Fruit fly (Drosophila melanogaster) whole organism, embryonic: Measurements from ENCODE around the gene CG15170.

ENCODE experiments used
- Bgb ChIP-seq: fragments of 200-800 bp; sonication (Bioruptor generic); IDR thresholded peaks from 2 replicates; pipeline ENCODE4 v1.3.6; 2022; ENCODE audit warnings: missing biosample characterization, missing genetic modification characterization; ENCODE audit not compliant: partially characterized antibody
- Blimp-1 ChIP-seq: fragments of 200-800 bp; sonication (Bioruptor generic); optimal IDR thresholded peaks from 3 replicates; lab custom pipeline; 2018; ENCODE audit warnings: missing biosample characterization, missing genetic modification characterization, mild to moderate bottlenecking, moderate library complexity, missing genetic modification reagents
- CG10274 ChIP-seq: fragments of 200-800 bp; sonication (Bioruptor generic); optimal IDR thresholded peaks from 3 replicates; lab custom pipeline; 2017; ENCODE audit warnings: missing biosample characterization, mild to moderate bottlenecking, missing genetic modification characterization
- CG10654 ChIP-seq: fragments of 200-800 bp; sonication (Bioruptor generic); optimal IDR thresholded peaks from 2 replicates; lab custom pipeline; 2016; ENCODE audit warnings: missing biosample characterization, missing genetic modification characterization
- CG10979 ChIP-seq: fragments of 200-800 bp; sonication (Bioruptor generic); optimal IDR thresholded peaks from 2 replicates; lab custom pipeline; 2018; ENCODE audit warnings: missing biosample characterization, mild to moderate bottlenecking, missing genetic modification characterization, moderate library complexity
- CG11560 ChIP-seq: fragments of 200-800 bp; sonication (Bioruptor generic); IDR thresholded peaks from 3 replicates; pipeline ENCODE4 v1.3.6; 2022; ENCODE audit warnings: missing biosample characterization, missing genetic modification characterization
- CG12104 ChIP-seq: fragments of 200-800 bp; sonication (Bioruptor generic); optimal IDR thresholded peaks from 3 replicates; lab custom pipeline; 2016; ENCODE audit warnings: missing biosample characterization, missing genetic modification characterization
- CG1233 ChIP-seq: fragments of 200-800 bp; sonication (Bioruptor generic); optimal IDR thresholded peaks from 4 replicates; lab custom pipeline; 2018; ENCODE audit warnings: missing biosample characterization, mild to moderate bottlenecking, missing genetic modification characterization
- CG13287 ChIP-seq: fragments of 200-800 bp; sonication (Bioruptor generic); IDR thresholded peaks from 2 replicates; pipeline ENCODE4 v1.3.6; 2022; ENCODE audit warnings: missing biosample characterization, missing genetic modification characterization; ENCODE audit not compliant: partially characterized antibody
- CG14667 ChIP-seq: fragments of 200-800 bp; sonication (Bioruptor generic); IDR thresholded peaks from 2 replicates; pipeline ENCODE4 v1.3.6; 2022; ENCODE audit warnings: missing biosample characterization, missing genetic modification characterization
- CG14710 ChIP-seq: fragments of 200-800 bp; sonication (Bioruptor generic); optimal IDR thresholded peaks from 3 replicates; lab custom pipeline; 2019; ENCODE audit warnings: missing biosample characterization, mild to moderate bottlenecking, missing genetic modification characterization, moderate library complexity
- CG17359 ChIP-seq: fragments of 200-800 bp; sonication (Bioruptor generic); optimal IDR thresholded peaks from 3 replicates; lab custom pipeline; 2018; ENCODE audit warnings: missing biosample characterization, mild to moderate bottlenecking, missing genetic modification characterization, moderate library complexity
- CG17568 ChIP-seq: fragments of 200-800 bp; sonication (Bioruptor generic); optimal IDR thresholded peaks from 2 replicates; lab custom pipeline; 2018; ENCODE audit warnings: missing biosample characterization, mild to moderate bottlenecking, missing genetic modification characterization, moderate library complexity
- CG18011 ChIP-seq: fragments of 200-800 bp; sonication (Bioruptor generic); optimal IDR thresholded peaks from 2 replicates; lab custom pipeline; 2017; ENCODE audit warnings: missing biosample characterization, missing genetic modification characterization, mild to moderate bottlenecking, moderate library complexity, missing genotype
- CG3281 ChIP-seq: fragments of 200-800 bp; sonication (Bioruptor generic); optimal IDR thresholded peaks from 3 replicates; lab custom pipeline; 2017; ENCODE audit warnings: missing biosample characterization, mild to moderate bottlenecking, missing genetic modification characterization
- CG3407 ChIP-seq: fragments of 200-800 bp; sonication (Bioruptor generic); optimal IDR thresholded peaks from 2 replicates; lab custom pipeline; 2018; ENCODE audit warnings: missing biosample characterization, mild to moderate bottlenecking, missing genetic modification characterization
- CG4328 ChIP-seq: fragments of 200-800 bp; sonication (Bioruptor generic); optimal IDR thresholded peaks from 3 replicates; lab custom pipeline; 2017; ENCODE audit warnings: missing biosample characterization, missing genetic modification reagents, missing genetic modification characterization
- CG4424 ChIP-seq: fragments of 200-800 bp; sonication (Bioruptor generic); optimal IDR thresholded peaks from 3 replicates; lab custom pipeline; 2016; ENCODE audit warnings: missing biosample characterization, missing genetic modification characterization
- CG4854 ChIP-seq: fragments of 200-800 bp; sonication (Bioruptor generic); optimal IDR thresholded peaks from 2 replicates; lab custom pipeline; 2016; ENCODE audit warnings: missing biosample characterization, missing genetic modification characterization, inconsistent platforms
- CG7928 ChIP-seq: fragments of 200-800 bp; sonication (Bioruptor generic); optimal IDR thresholded peaks from 2 replicates; lab custom pipeline; 2017; ENCODE audit warnings: missing biosample characterization, mild to moderate bottlenecking, missing genetic modification characterization
- CG8924 ChIP-seq: fragments of 200-800 bp; optimal IDR thresholded peaks from 3 replicates; lab custom pipeline; 2019; ENCODE audit warnings: missing biosample characterization, mild to moderate bottlenecking, missing genetic modification characterization, moderate library complexity
- CG8944 ChIP-seq: fragments of 200-800 bp; sonication (Bioruptor generic); optimal IDR thresholded peaks from 3 replicates; lab custom pipeline; 2016; ENCODE audit warnings: missing biosample characterization, missing genetic modification characterization
- CG9817 ChIP-seq: fragments of 200-800 bp; sonication (Bioruptor generic); optimal IDR thresholded peaks from 2 replicates; lab custom pipeline; 2018; ENCODE audit warnings: missing biosample characterization, mild to moderate bottlenecking, missing genetic modification characterization, moderate library complexity
- Fer3 ChIP-seq: fragments of 200-800 bp; sonication (Bioruptor generic); optimal IDR thresholded peaks from 2 replicates; lab custom pipeline; 2018; ENCODE audit warnings: missing biosample characterization, mild to moderate bottlenecking, missing genetic modification characterization, moderate library complexity
- HLHmδ ChIP-seq: fragments of 200-800 bp; sonication (Bioruptor generic); optimal IDR thresholded peaks from 2 replicates; lab custom pipeline; 2018; ENCODE audit warnings: missing biosample characterization, mild to moderate bottlenecking, missing genetic modification characterization, moderate library complexity
- Oaz ChIP-seq: fragments of 200-800 bp; sonication (Bioruptor generic); IDR thresholded peaks from 2 replicates; pipeline ENCODE4 v1.3.6; 2022; ENCODE audit warnings: missing biosample characterization, missing genetic modification characterization
- Oli ChIP-seq: fragments of 200-800 bp; sonication (Bioruptor generic); optimal IDR thresholded peaks from 2 replicates; lab custom pipeline; 2018; ENCODE audit warnings: missing biosample characterization, mild to moderate bottlenecking, missing genetic modification characterization, moderate library complexity
- Sox100B ChIP-seq: fragments of 200-800 bp; sonication (Bioruptor generic); optimal IDR thresholded peaks from 3 replicates; lab custom pipeline; 2018; ENCODE audit warnings: missing biosample characterization, mild to moderate bottlenecking, missing genetic modification characterization
- Spps ChIP-seq: fragments of 200-800 bp; sonication (Bioruptor generic); optimal IDR thresholded peaks from 2 replicates; lab custom pipeline; 2018; ENCODE audit warnings: missing biosample characterization, mild to moderate bottlenecking, missing genetic modification characterization
- Xbp1 ChIP-seq: fragments of 200-800 bp; sonication (Bioruptor generic); optimal IDR thresholded peaks from 3 replicates; lab custom pipeline; 2016; ENCODE audit warnings: missing biosample characterization, mild to moderate bottlenecking, missing genetic modification characterization
- ara ChIP-seq: fragments of 200-800 bp; sonication (Bioruptor generic); IDR thresholded peaks from 2 replicates; pipeline ENCODE4 v1.3.6; 2022; ENCODE audit warnings: missing biosample characterization, missing genetic modification characterization
- cato ChIP-seq: fragments of 200-800 bp; sonication (Bioruptor generic); optimal IDR thresholded peaks from 2 replicates; lab custom pipeline; 2016; ENCODE audit warnings: missing biosample characterization, missing genetic modification characterization, borderline replicate concordance
- ci ChIP-seq: fragments of 200-800 bp; sonication (Bioruptor generic); IDR thresholded peaks from 3 replicates; pipeline ENCODE4 v1.3.6; 2022; ENCODE audit warnings: missing biosample characterization, missing genetic modification characterization
- crp ChIP-seq, 2 experiments: fragments of 200-800 bp; sonication (Bioruptor generic); optimal IDR thresholded peaks; 2 replicates in 1 of 2; 3 replicates in 1 of 2; lab custom pipeline; 2017; ENCODE audit warnings: missing biosample characterization in 2 of 2, missing genetic modification characterization in 2 of 2, mild to moderate bottlenecking in 1 of 2, moderate library complexity in 1 of 2
- dmrt99B ChIP-seq: fragments of 200-800 bp; sonication (Bioruptor generic); optimal IDR thresholded peaks from 2 replicates; lab custom pipeline; 2018; ENCODE audit warnings: missing biosample characterization, mild to moderate bottlenecking, missing genetic modification characterization, moderate library complexity
- ems ChIP-seq: fragments of 200-800 bp; sonication (Bioruptor generic); optimal IDR thresholded peaks from 3 replicates; lab custom pipeline; 2016; ENCODE audit warnings: missing biosample characterization, missing genetic modification characterization
- fd102C ChIP-seq: fragments of 200-800 bp; sonication (Bioruptor generic); optimal IDR thresholded peaks from 2 replicates; lab custom pipeline; 2018; ENCODE audit warnings: missing biosample characterization, mild to moderate bottlenecking, missing genetic modification characterization, moderate library complexity
- maf-S ChIP-seq: fragments of 200-800 bp; sonication (Bioruptor generic); optimal IDR thresholded peaks from 2 replicates; lab custom pipeline; 2016; ENCODE audit warnings: missing biosample characterization, missing genetic modification characterization
- nom ChIP-seq: fragments of 200-800 bp; sonication (Bioruptor generic); optimal IDR thresholded peaks from 2 replicates; lab custom pipeline; 2017; ENCODE audit warnings: missing biosample characterization, missing genetic modification characterization, mild to moderate bottlenecking, moderate library complexity, missing genetic modification reagents
- odd ChIP-seq: fragments of 200-800 bp; sonication (Bioruptor generic); optimal IDR thresholded peaks from 2 replicates; lab custom pipeline; 2017; ENCODE audit warnings: missing biosample characterization, mild to moderate bottlenecking, missing genetic modification characterization
- pita ChIP-seq: fragments of 200-800 bp; sonication (Bioruptor generic); optimal IDR thresholded peaks from 2 replicates; lab custom pipeline; 2017; ENCODE audit warnings: missing biosample characterization, mild to moderate bottlenecking, missing genetic modification characterization
- sens ChIP-seq: fragments of 200-800 bp; sonication (Bioruptor generic); peaks from one replicate; lab custom pipeline; 2016; ENCODE audit warnings: missing biosample characterization, missing genetic modification characterization
- seq ChIP-seq: fragments of 200-800 bp; sonication (Bioruptor generic); IDR thresholded peaks from 2 replicates; pipeline ENCODE4 v1.3.6; 2022; ENCODE audit warnings: missing biosample characterization, missing genetic modification characterization
- slp2 ChIP-seq: fragments of 200-800 bp; sonication (Bioruptor generic); optimal IDR thresholded peaks from 2 replicates; lab custom pipeline; 2016; ENCODE audit warnings: missing biosample characterization, missing genetic modification characterization
- ssp ChIP-seq: fragments of 200-800 bp; sonication (Bioruptor generic); IDR thresholded peaks from 2 replicates; pipeline ENCODE4 v1.3.6; 2022; ENCODE audit warnings: missing biosample characterization, missing genetic modification characterization
- tap ChIP-seq: fragments of 200-800 bp; optimal IDR thresholded peaks from 3 replicates; lab custom pipeline; 2019; ENCODE audit warnings: missing biosample characterization, mild to moderate bottlenecking, missing genetic modification characterization, moderate library complexity
- tio ChIP-seq: fragments of 200-800 bp; sonication (Bioruptor generic); optimal IDR thresholded peaks from 2 replicates; lab custom pipeline; 2017; ENCODE audit warnings: missing biosample characterization, missing genetic modification characterization, inconsistent platforms
- wdn ChIP-seq: fragments of 200-800 bp; sonication (Bioruptor generic); IDR thresholded peaks from 2 replicates; pipeline ENCODE4 v1.3.6; 2022; ENCODE audit warnings: missing biosample characterization, missing genetic modification characterization

The CG15170 gene

dm6 chr2L:18974063-18974779, 15.8 kb downstream of the CG15170 start, which contains the start of the genes L2HGDH and CG10431 (continued):
- 0 out of 2 replicates have a peak, but pooled peaks have one; percentile 4 for TF ChIP-seq wdn (GFP tag; lab: Robert Waterston, UW)
- TF ChIP-seq CG4854 (GFP tag; lab: Kevin White, UChicago), result peak; percentile 54
- TF ChIP-seq ssp (GFP tag; lab: Robert Waterston, UW), result no peak
- TF ChIP-seq cato (GFP tag; lab: Kevin White, UChicago), result peak; percentile 51
- no peak for TF ChIP-seq slp2 (GFP tag; lab: Kevin White, UChicago)
- no peak for TF ChIP-seq fd102C (GFP tag; lab: Kevin White, UChicago)
- no peak for TF ChIP-seq CG14667
- TF ChIP-seq nom (GFP tag; lab: Kevin White, UChicago), result peak; percentile 30
- 0 out of 2 replicates have a peak, but pooled peaks have one; percentile 20 for TF ChIP-seq ara (GFP tag; lab: Robert Waterston, UW)
- peak; percentile 32 for TF ChIP-seq Blimp-1 (GFP tag; lab: Kevin White, UChicago)
- TF ChIP-seq tio, result peak; percentile 40
- no peak for TF ChIP-seq CG3407 (GFP tag; lab: Kevin White, UChicago)
- TF ChIP-seq CG1233, result peak; percentile 39
- TF ChIP-seq CG10979 (tag; lab: Kevin White, UChicago), result peak; percentile 56
- TF ChIP-seq seq, result peak; percentile 39; the same call in 1 of the 2 replicates
- TF ChIP-seq CG13287 (GFP tag; lab: Robert Waterston, UW), result peak; percentile 34; the same call in 1 of the 2 replicates
- no peak for TF ChIP-seq CG11560
- TF ChIP-seq CG12104 (GFP tag; lab: Kevin White, UChicago), result peak; percentile 72
- peak; percentile 34 for TF ChIP-seq CG9817 (tag; lab: Kevin White, UChicago)
- TF ChIP-seq CG14710 (tag; lab: Kevin White, UChicago), result peak; percentile 83
- TF ChIP-seq CG10654, result peak; percentile 47
- no peak for TF ChIP-seq CG10274 (GFP tag; lab: Kevin White, UChicago)
- peak; percentile 56 for TF ChIP-seq CG4328 (GFP tag; lab: Kevin White, UChicago)
- TF ChIP-seq dmrt99B (tag; lab: Kevin White, UChicago), result peak; percentile 60
- peak; percentile 57 for TF ChIP-seq CG3281 (GFP tag; lab: Kevin White, UChicago)
- TF ChIP-seq maf-S, result peak; percentile 5
- TF ChIP-seq CG4424, result peak; percentile 76
- peak; percentile 38 for TF ChIP-seq tap (tag; lab: Kevin White, UChicago)
- TF ChIP-seq ci (GFP tag; lab: Robert Waterston, UW), result peak; percentile 55; the same call in 2 of the 3 replicates
- peak; percentile 30; the same call in 1 of the 2 replicates for TF ChIP-seq Bgb
- peak; percentile 5 for TF ChIP-seq CG8944 (GFP tag; lab: Kevin White, UChicago)
- TF ChIP-seq Sox100B (GFP tag; lab: Kevin White, UChicago), result peak; percentile 66
- TF ChIP-seq CG17568 (GFP tag; lab: Kevin White, UChicago), result no peak
- TF ChIP-seq Fer3 (tag; lab: Kevin White, UChicago), result peak; percentile 11
- TF ChIP-seq ems (GFP tag; lab: Kevin White, UChicago), result peak; percentile 25
- peak; percentile 71 for TF ChIP-seq CG18011 (GFP tag; lab: Kevin White, UChicago)
- TF ChIP-seq CG17359 (tag; lab: Kevin White, UChicago), result peak; percentile 54
- TF ChIP-seq Xbp1, result peak; percentile 68
- peak; percentile 23 for TF ChIP-seq Spps (tag; lab: Kevin White, UChicago)
- TF ChIP-seq Oaz (GFP tag; lab: Robert Waterston, UW), result no peak
- TF ChIP-seq crp (GFP tag; optimal IDR thresholded peaks at IDR 0.05; lab: Kevin White, UChicago), result peak; percentile 71 to 97
- peak; percentile 92 for TF ChIP-seq sens (GFP tag; lab: Kevin White, UChicago)
- TF ChIP-seq HLHmδ, result no peak
- TF ChIP-seq odd (GFP tag; lab: Kevin White, UChicago), result peak; percentile 30
- peak; percentile 85 for TF ChIP-seq CG8924 (tag; lab: Kevin White, UChicago)
- TF ChIP-seq Oli, result peak; percentile 53
- TF ChIP-seq CG7928 (GFP tag; lab: Kevin White, UChicago), result peak; percentile 2
- no peak for TF ChIP-seq pita (GFP tag; lab: Kevin White, UChicago)
